Worm (Caenorhabditis elegans): ENCODE data around the gene srz-24.

- TF ChIP-seq lin-39 (tag; optimal IDR thresholded peaks at IDR 0.05) (no peak), mdl-1 (tag; optimal IDR thresholded peaks at IDR 0.05) (no peak), unc-62 (GFP tag; optimal IDR thresholded peaks at IDR 0.05) (no peak), fos-1 (tag; optimal IDR thresholded peaks at IDR 0.05) (no peak), zip-4 (GFP tag; optimal IDR thresholded peaks at IDR 0.05) (no peak), swsn-7 (tag; optimal IDR thresholded peaks at IDR 0.05) (no peak), ztf-4 (tag; optimal IDR thresholded peaks at IDR 0.05) (no peak), nhr-12 (tag; optimal IDR thresholded peaks at IDR 0.05) (no peak), tbx-2 (tag; optimal IDR thresholded peaks at IDR 0.05) (no peak), hlh-17 (GFP tag; optimal IDR thresholded peaks at IDR 0.05; ENCODE audit: borderline replicate concordance) (no peak), efl-1 (optimal IDR thresholded peaks at IDR 0.05) (no peak), efl-1 (GFP tag; optimal IDR thresholded peaks at IDR 0.05 in 1 of 2) (no peak), lin-15B (tag; optimal IDR thresholded peaks at IDR 0.05) (no peak), fkh-4 (tag; optimal IDR thresholded peaks at IDR 0.05; ENCODE audit: borderline replicate concordance) (no peak)
These were observed 2.8 kb upstream of the srz-24 start, which contains the start of gene clec-176 for ce11 chrIV:4983746-4984145.
